Fruit fly (Drosophila melanogaster) whole organism: Measurements from ENCODE around the gene ppk22.

Experiments used
- CG8478 ChIP-seq: fragments of >200 bp; optimal IDR thresholded peaks from 2 replicates; lab custom pipeline; 2018; ENCODE audit warnings: inconsistent platforms
- EcR ChIP-seq, 2 experiments: fragments of >200 bp; optimal IDR thresholded peaks; 2 replicates each; lab custom pipeline; 2017; ENCODE audit warnings: missing biosample characterization in 2 of 2, missing genetic modification characterization in 2 of 2, missing genetic modification reagents in 2 of 2

dm6 chr3R:24900816-24901215, 41.2 kb upstream of the ppk22 start, which contains the start of gene CG10845:
- no peak for TF ChIP-seq CG8478 (lab: Kevin White, UChicago)
- TF ChIP-seq EcR (GFP tag; optimal IDR thresholded peaks at IDR 0.05; lab: Kevin White, UChicago) = no peak
